Worm (Caenorhabditis elegans) whole organism, late embryonic: Measurements from ENCODE around the gene acds-10.

ENCODE experiments used
- C08G9.2 ChIP-seq: sonication (generic microtip); optimal IDR thresholded peaks from 2 replicates; lab custom pipeline; 2016; ENCODE audit warnings: mild to moderate bottlenecking, missing genetic modification characterization, moderate library complexity, missing compliant biosample characterization
- ama-1 ChIP-seq: fragments of 150-350 bp; optimal IDR thresholded peaks from 2 replicates; lab custom pipeline; 2014
- ceh-2 ChIP-seq: sonication (generic microtip); optimal IDR thresholded peaks from 2 replicates; lab custom pipeline; 2016; ENCODE audit warnings: missing genotype, missing genetic modification characterization, missing compliant biosample characterization
- ceh-48 ChIP-seq: sonication (generic microtip); optimal IDR thresholded peaks from 2 replicates; lab custom pipeline; 2016; ENCODE audit warnings: missing genetic modification characterization, inconsistent platforms, missing compliant biosample characterization
- che-1 ChIP-seq: sonication (generic microtip); optimal IDR thresholded peaks from 2 replicates; lab custom pipeline; 2016; ENCODE audit warnings: mild to moderate bottlenecking, missing genetic modification characterization, missing compliant biosample characterization
- dmd-4 ChIP-seq: sonication (generic microtip); optimal IDR thresholded peaks from 2 replicates; lab custom pipeline; 2016; ENCODE audit warnings: borderline replicate concordance, missing genetic modification characterization, missing compliant biosample characterization
- elt-2 ChIP-seq: sonication (generic microtip); optimal IDR thresholded peaks from 2 replicates; lab custom pipeline; 2016; ENCODE audit warnings: missing genetic modification reagents, missing genetic modification characterization, missing compliant biosample characterization
- fkh-6 ChIP-seq: sonication (generic microtip); optimal IDR thresholded peaks from 2 replicates; lab custom pipeline; 2016; ENCODE audit warnings: missing genetic modification characterization, missing compliant biosample characterization
- pqm-1 ChIP-seq: sonication (generic microtip); optimal IDR thresholded peaks from 2 replicates; lab custom pipeline; 2016; ENCODE audit warnings: missing genetic modification characterization, missing compliant biosample characterization
- rnt-1 ChIP-seq: sonication (generic microtip); optimal IDR thresholded peaks from 2 replicates; lab custom pipeline; 2016; ENCODE audit warnings: missing genetic modification characterization, missing compliant biosample characterization
- sdc-2 ChIP-seq: sonication (generic microtip); optimal IDR thresholded peaks from 2 replicates; lab custom pipeline; 2016; ENCODE audit warnings: missing genotype, missing genetic modification characterization, missing compliant biosample characterization
- tbx-2 ChIP-seq: sonication (generic microtip); optimal IDR thresholded peaks from 2 replicates; lab custom pipeline; 2016; ENCODE audit warnings: missing genetic modification characterization, missing compliant biosample characterization
- zip-5 ChIP-seq: sonication (generic microtip); optimal IDR thresholded peaks from 2 replicates; lab custom pipeline; 2016; ENCODE audit warnings: missing genetic modification characterization, missing compliant biosample characterization

DNA sequence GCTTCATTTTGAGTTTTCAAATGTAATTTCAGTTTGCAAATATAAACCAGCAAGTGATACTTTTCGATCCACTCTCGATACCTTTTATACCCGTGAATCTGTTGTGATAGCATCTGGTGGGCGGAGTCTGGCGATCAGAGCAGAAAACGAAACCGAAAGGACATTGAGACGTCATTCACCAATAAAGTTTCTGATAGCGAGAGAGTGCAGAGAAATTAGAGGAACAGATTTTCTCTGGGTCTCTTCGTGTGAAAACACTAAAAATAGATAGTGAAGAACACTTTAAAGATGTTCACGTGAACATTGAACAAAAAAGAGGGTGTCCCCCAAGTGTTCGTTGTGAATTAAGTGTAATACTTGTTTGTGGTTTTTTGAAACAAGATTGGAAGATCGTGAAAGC lies 16.2 kb downstream of the acds-10 start, which contains the start of gene pgph-3:
- TF ChIP-seq ceh-48 (tag; lab: Kevin White, UChicago): no peak
- TF ChIP-seq sdc-2 (tag; lab: Kevin White, UChicago): no peak
- no peak for TF ChIP-seq ceh-2
- no peak for TF ChIP-seq tbx-2 (tag; lab: Kevin White, UChicago)
- no peak for TF ChIP-seq dmd-4 (tag; lab: Kevin White, UChicago)
- TF ChIP-seq fkh-6: no peak
- TF ChIP-seq elt-2: peak; percentile 52
- TF ChIP-seq ama-1 (lab: Kevin White, UChicago): no peak
- TF ChIP-seq zip-5: no peak
- no peak for TF ChIP-seq pqm-1 (tag; lab: Kevin White, UChicago)
- no peak for TF ChIP-seq che-1
- TF ChIP-seq C08G9.2: no peak
- TF ChIP-seq rnt-1 (tag; lab: Kevin White, UChicago): no peak
